Worm (Caenorhabditis elegans) whole organism, early embryonic: ENCODE measurements around the gene ceh-90.

ENCODE experiments used
- F13C5.2 ChIP-seq: sonication (generic microtip); optimal IDR thresholded peaks from 2 replicates; lab custom pipeline; 2017; ENCODE audit warnings: mild to moderate bottlenecking, missing genetic modification characterization, inconsistent platforms, missing compliant biosample characterization
- ama-1 ChIP-seq: fragments of 150-350 bp; optimal IDR thresholded peaks from 2 replicates; lab custom pipeline; 2014
- ceh-13 ChIP-seq: fragments of 200-800 bp; sonication (Bioruptor generic); optimal IDR thresholded peaks from 2 replicates; lab custom pipeline; 2018; ENCODE audit warnings: mild to moderate bottlenecking, missing genetic modification characterization, missing compliant biosample characterization
- ets-7 ChIP-seq: sonication (generic microtip); optimal IDR thresholded peaks from 2 replicates; lab custom pipeline; 2016; ENCODE audit warnings: missing genotype, missing genetic modification characterization, missing compliant biosample characterization
- flt-1 ChIP-seq: fragments of 200-800 bp; sonication (Bioruptor generic); IDR thresholded peaks from 2 replicates; pipeline ENCODE4 v1.3.6; 2022; ENCODE audit warnings: missing genetic modification characterization, missing compliant biosample characterization
- hmbx-1 ChIP-seq: sonication (generic microtip); optimal IDR thresholded peaks from 2 replicates; lab custom pipeline; 2016; ENCODE audit warnings: mild to moderate bottlenecking, missing genetic modification characterization, missing compliant biosample characterization
- hmg-4 ChIP-seq: fragments of 200-800 bp; sonication (Bioruptor generic); optimal IDR thresholded peaks from 2 replicates; lab custom pipeline; 2018; ENCODE audit warnings: mild to moderate bottlenecking, missing genetic modification characterization, missing compliant biosample characterization
- hnd-1 ChIP-seq: sonication (generic microtip); optimal IDR thresholded peaks from 2 replicates; lab custom pipeline; 2016; ENCODE audit warnings: missing genetic modification characterization, missing compliant biosample characterization
- scrt-1 ChIP-seq: fragments of 200-800 bp; sonication (Bioruptor generic); IDR thresholded peaks from 2 replicates; pipeline ENCODE4 v1.3.6; 2022; ENCODE audit warnings: missing genetic modification characterization, missing compliant biosample characterization
- tbx-11 ChIP-seq: fragments of 200-800 bp; sonication (Bioruptor generic); IDR thresholded peaks from 2 replicates; pipeline ENCODE4 v1.3.6; 2022; ENCODE audit warnings: missing genetic modification characterization, missing compliant biosample characterization
- tbx-37 ChIP-seq: fragments of 200-800 bp; sonication (Bioruptor generic); conservative IDR thresholded peaks from 2 replicates; pipeline ENCODE4 v1.3.6; 2022; ENCODE audit warnings: missing genetic modification reagents, missing genetic modification characterization, missing compliant biosample characterization
- tra-4 ChIP-seq: sonication (generic microtip); optimal IDR thresholded peaks from 2 replicates; lab custom pipeline; 2017; ENCODE audit warnings: missing genetic modification characterization, missing compliant biosample characterization

DNA sequence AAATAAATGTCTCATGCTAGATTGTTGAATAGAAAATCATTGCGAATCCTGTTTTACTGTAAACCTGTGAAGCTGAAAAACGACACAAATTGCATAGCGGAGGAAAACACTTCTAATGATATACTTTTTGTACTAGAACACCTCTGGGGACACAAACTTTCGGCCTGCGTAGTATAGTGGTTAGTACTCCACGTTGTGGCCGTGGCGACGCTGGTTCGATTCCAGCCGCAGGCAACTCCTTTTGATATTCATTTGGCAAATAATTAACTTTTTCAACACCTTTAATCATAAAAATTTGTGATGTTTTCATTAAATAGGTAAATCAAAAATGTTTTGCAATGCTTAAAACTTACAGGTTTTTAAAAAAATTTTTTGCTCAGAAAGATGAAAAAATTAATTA lies 21.9 kb downstream of the ceh-90 start:
- no peak for TF ChIP-seq scrt-1 (GFP tag; lab: Robert Waterston, UW)
- TF ChIP-seq ama-1 (lab: Kevin White, UChicago): no peak
- no peak for TF ChIP-seq tbx-37
- TF ChIP-seq tbx-11: no peak
- peak; percentile 11; the same call in 1 of the 2 replicates for TF ChIP-seq flt-1 (GFP tag; lab: Robert Waterston, UW)
- no peak for TF ChIP-seq ceh-13
- no peak for TF ChIP-seq F13C5.2
- no peak for TF ChIP-seq tra-4 (tag; lab: Kevin White, UChicago)
- no peak for TF ChIP-seq hmbx-1 (tag; lab: Kevin White, UChicago)
- no peak for TF ChIP-seq ets-7
- TF ChIP-seq hmg-4 (GFP tag; lab: Kevin White, UChicago): no peak
- TF ChIP-seq hnd-1: no peak
